Fruit fly (Drosophila melanogaster): ENCODE results near the gene CG2924.
A peak's percentile ranks its signal among the peaks of the same experiment; 100 is the strongest.

The CG2924 gene

DNA sequence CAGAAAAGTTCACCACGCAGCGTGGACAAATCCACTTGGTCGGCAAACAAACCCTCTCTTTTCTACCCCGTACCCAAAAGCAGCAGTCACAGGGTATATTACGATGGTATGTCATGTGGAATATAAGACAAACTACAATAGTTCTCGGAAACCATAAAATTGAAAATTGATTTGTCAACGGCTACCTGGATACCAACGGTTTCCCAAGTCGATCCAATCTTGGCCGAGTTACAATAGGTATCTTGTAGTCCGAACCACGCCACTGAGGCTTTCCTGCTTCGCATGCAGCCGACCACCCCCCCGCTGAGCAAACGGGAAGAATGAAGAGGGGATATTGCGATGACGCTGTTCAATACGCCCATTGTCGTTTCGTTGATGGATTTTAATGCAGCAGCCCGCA is 47.8 kb upstream of the CG2924 start (continued):
- peak; percentile 52 for TF ChIP-seq Mes4 (GFP tag; optimal IDR thresholded peaks at IDR 0.05)
- peak; percentile 78 for TF ChIP-seq sim (GFP tag; IDR thresholded peaks at IDR 0.05)
- TF ChIP-seq dm (GFP tag; optimal IDR thresholded peaks at IDR 0.05), result no peak
- TF ChIP-seq Usf (GFP tag; optimal IDR thresholded peaks at IDR 0.05), result no peak
- no peak for TF ChIP-seq inv (GFP tag; IDR thresholded peaks at IDR 0.05; ENCODE audit: partially characterized antibody)
- TF ChIP-seq gem (tag; optimal IDR thresholded peaks at IDR 0.05), result peak; percentile 64
- TF ChIP-seq CG13775 (GFP tag; optimal IDR thresholded peaks at IDR 0.05), result peak; percentile 39
- TF ChIP-seq knrl (GFP tag; IDR thresholded peaks at IDR 0.05; ENCODE audit: partially characterized antibody), result no peak
- peak; percentile 81 for TF ChIP-seq croc (GFP tag; conservative IDR thresholded peaks at IDR 0.05)
- TF ChIP-seq CG15073 (GFP tag; optimal IDR thresholded peaks at IDR 0.05), result no peak
- peak; percentile 22 for TF ChIP-seq Spps (tag; optimal IDR thresholded peaks at IDR 0.05)
- peak; percentile 71 for TF ChIP-seq lmd (GFP tag; IDR thresholded peaks at IDR 0.05)
- no peak for TF ChIP-seq zf30C (GFP tag; optimal IDR thresholded peaks at IDR 0.05)
- TF ChIP-seq CG6791 (GFP tag; IDR thresholded peaks at IDR 0.05; ENCODE audit: partially characterized antibody), result no peak
- peak in 1 of 2 experiments; percentile 53 for TF ChIP-seq chif (GFP tag; optimal IDR thresholded peaks at IDR 0.05)
- TF ChIP-seq her (GFP tag; optimal IDR thresholded peaks at IDR 0.05), result peak; percentile 13
- TF ChIP-seq HmgZ (tag; optimal IDR thresholded peaks at IDR 0.05), result no peak
- peak; percentile 76 for TF ChIP-seq tgo (GFP tag; IDR thresholded peaks at IDR 0.05)
- no peak for TF ChIP-seq yki (optimal IDR thresholded peaks at IDR 0.05)
- no peak for TF ChIP-seq Dfd (GFP tag; optimal IDR thresholded peaks at IDR 0.05)
- peak; percentile 49; the same call in 1 of the 2 replicates for TF ChIP-seq CG9215 (GFP tag; IDR thresholded peaks at IDR 0.05)
- TF ChIP-seq chn (GFP tag; optimal IDR thresholded peaks at IDR 0.05), result peak; percentile 63
- peak; percentile 5 for TF ChIP-seq CG12659 (GFP tag; optimal IDR thresholded peaks at IDR 0.05)
- peak; percentile 56; the same call in 1 of the 2 replicates for TF ChIP-seq dan (GFP tag; IDR thresholded peaks at IDR 0.05)
- TF ChIP-seq CG7987 (GFP tag; optimal IDR thresholded peaks at IDR 0.05), result no peak
- no peak for TF ChIP-seq Dad (GFP tag; optimal IDR thresholded peaks at IDR 0.05)
- peak; percentile 75; the same call in 2 of the 3 replicates for TF ChIP-seq gce (GFP tag; IDR thresholded peaks at IDR 0.05)
- TF ChIP-seq CG12769 (tag; optimal IDR thresholded peaks at IDR 0.05), result peak; percentile 58
- TF ChIP-seq CG14710 (tag; optimal IDR thresholded peaks at IDR 0.05), result peak; percentile 49
- TF ChIP-seq CG10565 (GFP tag; optimal IDR thresholded peaks at IDR 0.05), result no peak
- TF ChIP-seq CG13287 (GFP tag; IDR thresholded peaks at IDR 0.05; ENCODE audit: partially characterized antibody), result no peak
- TF ChIP-seq CG2678 (tag; optimal IDR thresholded peaks at IDR 0.05), result peak; percentile 44
- TF ChIP-seq B-H1 (GFP tag; IDR thresholded peaks at IDR 0.05), result peak; percentile 62
- peak; percentile 87 for TF ChIP-seq ara (GFP tag; IDR thresholded peaks at IDR 0.05)
- TF ChIP-seq Taf1 (GFP tag; IDR thresholded peaks at IDR 0.05), result 0 out of 2 replicates have a peak, but pooled peaks have one; percentile 20
- TF ChIP-seq NC2α (GFP tag; optimal IDR thresholded peaks at IDR 0.05), result no peak
- TF ChIP-seq CG17186 (GFP tag; optimal IDR thresholded peaks at IDR 0.05), result no peak
- TF ChIP-seq CG10959 (GFP tag; IDR thresholded peaks at IDR 0.05), result peak; percentile 71
- no peak for TF ChIP-seq mirr (GFP tag; optimal IDR thresholded peaks at IDR 0.05)
- TF ChIP-seq ftz-f1 (GFP tag; optimal IDR thresholded peaks at IDR 0.05), result no peak
- TF ChIP-seq CG8478 (optimal IDR thresholded peaks at IDR 0.05), result no peak
- TF ChIP-seq zfh1 (GFP tag; IDR thresholded peaks at IDR 0.05), result peak; percentile 91
- TF ChIP-seq CG2116 (GFP tag; optimal IDR thresholded peaks at IDR 0.05), result no peak
- TF ChIP-seq CG15269 (tag; optimal IDR thresholded peaks at IDR 0.05), result no peak
- peak; percentile 66 for TF ChIP-seq CG4404 (GFP tag; IDR thresholded peaks at IDR 0.05)
- peak; percentile 51 for TF ChIP-seq phol (tag; optimal IDR thresholded peaks at IDR 0.05)
- TF ChIP-seq CG3838 (GFP tag; optimal IDR thresholded peaks at IDR 0.05), result no peak
- TF ChIP-seq CG32772 (GFP tag; IDR thresholded peaks at IDR 0.05), result peak; percentile 82
- peak; percentile 56 for TF ChIP-seq CG11504 (tag; optimal IDR thresholded peaks at IDR 0.05)
- peak; percentile 67 for TF ChIP-seq Awh (GFP tag; IDR thresholded peaks at IDR 0.05)
- TF ChIP-seq Abd-B (GFP tag; optimal IDR thresholded peaks at IDR 0.05), result peak; percentile 8
- no peak for TF ChIP-seq ems (GFP tag; optimal IDR thresholded peaks at IDR 0.05)

Measured in whole organism, embryonic.